Fruit fly (Drosophila melanogaster) whole organism, embryonic: ENCODE measurements around the gene CG5171.

ENCODE experiments used
- Aef1 ChIP-seq: fragments of 200-800 bp; sonication (Bioruptor generic); IDR thresholded peaks from 3 replicates; pipeline ENCODE4 v1.3.6; 2022; ENCODE audit warnings: missing biosample characterization, missing genetic modification characterization
- Bgb ChIP-seq: fragments of 200-800 bp; sonication (Bioruptor generic); IDR thresholded peaks from 2 replicates; pipeline ENCODE4 v1.3.6; 2022; ENCODE audit warnings: missing biosample characterization, missing genetic modification characterization; ENCODE audit not compliant: partially characterized antibody
- C15 ChIP-seq: fragments of 200-800 bp; sonication (Bioruptor generic); IDR thresholded peaks from 3 replicates; pipeline ENCODE4 v1.3.6; 2022; ENCODE audit warnings: missing biosample characterization, missing genetic modification characterization
- CG10274 ChIP-seq: fragments of 200-800 bp; sonication (Bioruptor generic); optimal IDR thresholded peaks from 3 replicates; lab custom pipeline; 2017; ENCODE audit warnings: missing biosample characterization, mild to moderate bottlenecking, missing genetic modification characterization
- CG10366 ChIP-seq: fragments of 200-800 bp; sonication (Bioruptor generic); IDR thresholded peaks from 2 replicates; pipeline ENCODE4 v1.3.6; 2022; ENCODE audit warnings: missing biosample characterization, missing genetic modification characterization
- CG10959 ChIP-seq: fragments of 200-800 bp; sonication (Bioruptor generic); IDR thresholded peaks from 2 replicates; pipeline ENCODE4 v1.3.6; 2022; ENCODE audit warnings: missing biosample characterization, missing genetic modification characterization
- CG11695 ChIP-seq: fragments of 200-800 bp; sonication (Bioruptor generic); IDR thresholded peaks from 3 replicates; pipeline ENCODE4 v1.3.6; 2022; ENCODE audit warnings: missing biosample characterization, missing genetic modification characterization
- CG12104 ChIP-seq: fragments of 200-800 bp; sonication (Bioruptor generic); optimal IDR thresholded peaks from 3 replicates; lab custom pipeline; 2016; ENCODE audit warnings: missing biosample characterization, missing genetic modification characterization
- CG12236 ChIP-seq: fragments of 200-800 bp; sonication (Bioruptor generic); optimal IDR thresholded peaks from 2 replicates; lab custom pipeline; 2016; ENCODE audit warnings: missing biosample characterization, missing genetic modification characterization
- CG12659 ChIP-seq: fragments of 200-800 bp; sonication (Bioruptor generic); optimal IDR thresholded peaks from 3 replicates; lab custom pipeline; 2017; ENCODE audit warnings: mild to moderate bottlenecking, missing biosample characterization, missing genetic modification reagents, missing genetic modification characterization
- CG13287 ChIP-seq: fragments of 200-800 bp; sonication (Bioruptor generic); IDR thresholded peaks from 2 replicates; pipeline ENCODE4 v1.3.6; 2022; ENCODE audit warnings: missing biosample characterization, missing genetic modification characterization; ENCODE audit not compliant: partially characterized antibody
- CG14441 ChIP-seq: fragments of 200-800 bp; sonication (Bioruptor generic); IDR thresholded peaks from 2 replicates; pipeline ENCODE4 v1.3.6; 2022; ENCODE audit warnings: missing biosample characterization, missing genetic modification characterization
- CG1603 ChIP-seq: fragments of 200-800 bp; sonication (Bioruptor generic); optimal IDR thresholded peaks from 2 replicates; lab custom pipeline; 2019; ENCODE audit warnings: missing biosample characterization, mild to moderate bottlenecking, missing genetic modification characterization, moderate library complexity
- CG18262 ChIP-seq: fragments of 200-800 bp; optimal IDR thresholded peaks from 3 replicates; lab custom pipeline; 2019; ENCODE audit warnings: missing biosample characterization, mild to moderate bottlenecking, missing genetic modification characterization, moderate library complexity
- CG2199 ChIP-seq: fragments of 200-800 bp; sonication (Bioruptor generic); IDR thresholded peaks from 3 replicates; pipeline ENCODE4 v1.3.6; 2022; ENCODE audit warnings: missing biosample characterization, missing genetic modification characterization
- CG33213 ChIP-seq: fragments of 200-800 bp; sonication (Bioruptor generic); optimal IDR thresholded peaks from 3 replicates; lab custom pipeline; 2016; ENCODE audit warnings: missing biosample characterization, missing genetic modification characterization
- CG3726 ChIP-seq: fragments of 200-800 bp; sonication (Bioruptor generic); IDR thresholded peaks from 3 replicates; pipeline ENCODE4, ENCODE4 v1.3.6; 2022; ENCODE audit warnings: missing biosample characterization, missing genetic modification characterization
- CG3995 ChIP-seq: fragments of 200-800 bp; sonication (Bioruptor generic); optimal IDR thresholded peaks from 3 replicates; lab custom pipeline; 2016; ENCODE audit warnings: missing biosample characterization, missing genetic modification characterization
- CG5245 ChIP-seq: fragments of 200-800 bp; sonication (Bioruptor generic); optimal IDR thresholded peaks from 3 replicates; lab custom pipeline; 2016; ENCODE audit warnings: missing biosample characterization, missing genetic modification characterization
- CG7556 ChIP-seq: fragments of 200-800 bp; sonication (Bioruptor generic); optimal IDR thresholded peaks from 2 replicates; lab custom pipeline; 2017; ENCODE audit warnings: missing biosample characterization, mild to moderate bottlenecking, missing genetic modification characterization
- CG9797 ChIP-seq: fragments of 200-800 bp; sonication (Bioruptor generic); optimal IDR thresholded peaks from 3 replicates; lab custom pipeline; 2018; ENCODE audit warnings: missing biosample characterization, mild to moderate bottlenecking, missing genetic modification characterization
- HLH3B ChIP-seq: fragments of 200-800 bp; sonication (Bioruptor generic); IDR thresholded peaks from 2 replicates; pipeline ENCODE4 v1.3.6; 2022; ENCODE audit warnings: missing biosample characterization, missing genetic modification characterization
- HLH4C ChIP-seq: fragments of 200-800 bp; sonication (Bioruptor generic); IDR thresholded peaks from 3 replicates; pipeline ENCODE4 v1.3.6; 2022; ENCODE audit warnings: missing biosample characterization, missing genetic modification characterization; ENCODE audit not compliant: partially characterized antibody
- Kr ChIP-seq: fragments of 200-800 bp; sonication (Bioruptor generic); optimal IDR thresholded peaks from 2 replicates; lab custom pipeline; 2017; ENCODE audit warnings: missing biosample characterization, mild to moderate bottlenecking, missing genetic modification characterization
- MBD-R2 ChIP-seq: fragments of 200-800 bp; sonication (Bioruptor generic); IDR thresholded peaks from 2 replicates; pipeline ENCODE4 v1.3.6; 2022; ENCODE audit warnings: missing biosample characterization, missing genetic modification characterization
- Meics ChIP-seq: fragments of 200-800 bp; sonication (Bioruptor generic); optimal IDR thresholded peaks from 2 replicates; lab custom pipeline; 2017; ENCODE audit warnings: missing biosample characterization, mild to moderate bottlenecking, missing genetic modification characterization
- Nf-YC ChIP-seq: fragments of 200-800 bp; optimal IDR thresholded peaks from 3 replicates; lab custom pipeline; 2019; ENCODE audit warnings: missing biosample characterization, mild to moderate bottlenecking, missing genetic modification characterization, moderate library complexity
- NfI ChIP-seq: fragments of 200-800 bp; sonication (Bioruptor generic); optimal IDR thresholded peaks from 3 replicates; lab custom pipeline; 2018; ENCODE audit warnings: missing biosample characterization, mild to moderate bottlenecking, missing genetic modification characterization, moderate library complexity
- Sox100B ChIP-seq: fragments of 200-800 bp; sonication (Bioruptor generic); optimal IDR thresholded peaks from 3 replicates; lab custom pipeline; 2018; ENCODE audit warnings: missing biosample characterization, mild to moderate bottlenecking, missing genetic modification characterization
- Tbp ChIP-seq: fragments of >200 bp; optimal IDR thresholded peaks from 2 replicates; lab custom pipeline; 2018; ENCODE audit warnings: missing biosample characterization, missing genetic modification characterization
- ab ChIP-seq: fragments of 200-800 bp; sonication (Bioruptor generic); optimal IDR thresholded peaks from 2 replicates; lab custom pipeline; 2016; ENCODE audit warnings: missing biosample characterization, missing genetic modification characterization
- crol ChIP-seq: fragments of 200-800 bp; sonication (Bioruptor generic); IDR thresholded peaks from 2 replicates; pipeline ENCODE4 v1.3.6; 2022; ENCODE audit warnings: missing biosample characterization, missing genetic modification characterization
- cwo ChIP-seq: fragments of 200-800 bp; sonication (Bioruptor generic); optimal IDR thresholded peaks from 3 replicates; lab custom pipeline; 2017; ENCODE audit warnings: missing biosample characterization, missing genetic modification characterization, mild to moderate bottlenecking, moderate library complexity, missing genetic modification reagents
- dm ChIP-seq: fragments of 200-800 bp; sonication (Bioruptor generic); optimal IDR thresholded peaks from 3 replicates; lab custom pipeline; 2016; ENCODE audit warnings: missing biosample characterization, missing genetic modification characterization
- eyg ChIP-seq: fragments of 200-800 bp; sonication (Bioruptor generic); optimal IDR thresholded peaks from 3 replicates; lab custom pipeline; 2016; ENCODE audit warnings: missing biosample characterization, missing genetic modification characterization
- ftz-f1 ChIP-seq: fragments of 200-800 bp; sonication (Bioruptor generic); optimal IDR thresholded peaks from 2 replicates; lab custom pipeline; 2016; ENCODE audit warnings: missing biosample characterization, missing genetic modification characterization
- gt ChIP-seq: fragments of 200-800 bp; sonication (Bioruptor generic); IDR thresholded peaks from 2 replicates; pipeline ENCODE4 v1.3.6; 2022; ENCODE audit warnings: missing biosample characterization, missing genetic modification characterization
- hth ChIP-seq: fragments of >200 bp; optimal IDR thresholded peaks from 2 replicates; lab custom pipeline; 2017; ENCODE audit warnings: inconsistent platforms
- pho ChIP-seq: fragments of 200-800 bp; sonication (Bioruptor generic); optimal IDR thresholded peaks from 2 replicates; lab custom pipeline; 2016; ENCODE audit warnings: missing biosample characterization, missing genetic modification characterization
- repo ChIP-seq: fragments of 200-800 bp; sonication (Bioruptor generic); optimal IDR thresholded peaks from 2 replicates; lab custom pipeline; 2016; ENCODE audit warnings: missing biosample characterization, missing genetic modification characterization
- salm ChIP-seq: fragments of 200-800 bp; sonication (Bioruptor generic); optimal IDR thresholded peaks from 2 replicates; lab custom pipeline; 2018; ENCODE audit warnings: missing biosample characterization, mild to moderate bottlenecking, missing genetic modification characterization
- schlank ChIP-seq: fragments of 200-800 bp; sonication (Bioruptor generic); optimal IDR thresholded peaks from 2 replicates; lab custom pipeline; 2018; ENCODE audit warnings: missing biosample characterization, mild to moderate bottlenecking, missing genetic modification characterization
- slbo ChIP-seq: fragments of 200-800 bp; sonication (Bioruptor generic); IDR thresholded peaks from 2 replicates; pipeline ENCODE4 v1.3.6; 2022; ENCODE audit warnings: missing biosample characterization, missing genetic modification characterization
- stwl ChIP-seq: fragments of 200-800 bp; sonication (Bioruptor generic); optimal IDR thresholded peaks from 3 replicates; lab custom pipeline; 2018; ENCODE audit warnings: missing biosample characterization, mild to moderate bottlenecking, missing genetic modification characterization, moderate library complexity
- tna ChIP-seq: fragments of 200-800 bp; sonication (Bioruptor generic); IDR thresholded peaks from 2 replicates; pipeline ENCODE4 v1.3.6; 2022; ENCODE audit warnings: missing biosample characterization, missing genetic modification characterization; ENCODE audit not compliant: partially characterized antibody
- trh ChIP-seq: fragments of 200-800 bp; sonication (Bioruptor generic); optimal IDR thresholded peaks from 2 replicates; lab custom pipeline; 2016; ENCODE audit warnings: missing biosample characterization, missing genetic modification characterization
- tup ChIP-seq: fragments of 200-800 bp; sonication (Bioruptor generic); optimal IDR thresholded peaks from 2 replicates; lab custom pipeline; 2016; ENCODE audit warnings: missing biosample characterization, mild to moderate bottlenecking, missing genetic modification characterization, moderate library complexity
- wdn ChIP-seq: fragments of 200-800 bp; sonication (Bioruptor generic); IDR thresholded peaks from 2 replicates; pipeline ENCODE4 v1.3.6; 2022; ENCODE audit warnings: missing biosample characterization, missing genetic modification characterization
- zen ChIP-seq: fragments of 200-800 bp; sonication (Bioruptor generic); optimal IDR thresholded peaks from 3 replicates; lab custom pipeline; 2018; ENCODE audit warnings: missing biosample characterization, mild to moderate bottlenecking, missing genetic modification characterization, moderate library complexity
- zfh1 ChIP-seq: fragments of 200-800 bp; sonication (Bioruptor generic); IDR thresholded peaks from 3 replicates; pipeline ENCODE4 v1.3.6; 2022; ENCODE audit warnings: missing biosample characterization, missing genetic modification characterization

The CG5171 gene

dm6 chr2L:7433957-7434736 is 33.0 kb downstream of the CG5171 start (continued):
- TF ChIP-seq CG13287 (GFP tag; lab: Robert Waterston, UW) (no peak), Aef1 (GFP tag; lab: Robert Waterston, UW) (peak; percentile 71), repo (GFP tag; lab: Kevin White, UChicago) (no peak), CG18262 (tag; lab: Kevin White, UChicago) (peak; percentile 44), Meics (GFP tag; lab: Kevin White, UChicago) (peak; percentile 80), CG9797 (no peak), CG1603 (tag; lab: Kevin White, UChicago) (peak; percentile 49), CG10366 (peak; percentile 81), CG3726 (peak; percentile 51; the same call in 1 of the 3 replicates), Bgb (GFP tag; lab: Robert Waterston, UW) (no peak), schlank (peak; percentile 83), C15 (GFP tag; lab: Robert Waterston, UW) (peak; percentile 75; the same call in 2 of the 3 replicates), eyg (GFP tag; lab: Kevin White, UChicago) (no peak), ftz-f1 (GFP tag; lab: Kevin White, UChicago) (no peak), stwl (tag; lab: Kevin White, UChicago) (no peak), trh (no peak), zen (tag; lab: Kevin White, UChicago) (no peak), CG10959 (GFP tag; lab: Robert Waterston, UW) (peak; percentile 38; the same call in 1 of the 2 replicates), CG5245 (GFP tag; lab: Kevin White, UChicago) (no peak), Kr (GFP tag; lab: Kevin White, UChicago) (no peak), CG2199 (GFP tag; lab: Robert Waterston, UW) (no peak), tup (no peak), CG12104 (GFP tag; lab: Kevin White, UChicago) (no peak), tna (no peak), zfh1 (GFP tag; lab: Robert Waterston, UW) (peak; percentile 74; the same call in 2 of the 3 replicates), wdn (GFP tag; lab: Robert Waterston, UW) (peak; percentile 92), cwo (GFP tag; lab: Kevin White, UChicago) (peak; percentile 69), slbo (peak; percentile 94), CG11695 (peak; percentile 86), CG10274 (peak; percentile 44), CG12659 (GFP tag; lab: Kevin White, UChicago) (peak; percentile 87), Tbp (GFP tag; lab: Kevin White, UChicago) (no peak), pho (peak; percentile 51), MBD-R2 (GFP tag; lab: Robert Waterston, UW) (peak; percentile 75; the same call in 1 of the 2 replicates), ab (GFP tag; lab: Kevin White, UChicago) (no peak), salm (peak; percentile 28), crol (GFP tag; lab: Robert Waterston, UW) (no peak), CG7556 (GFP tag; lab: Kevin White, UChicago) (peak; percentile 82), CG12236 (no peak), HLH3B (GFP tag; lab: Robert Waterston, UW) (peak; percentile 85), HLH4C (GFP tag; lab: Robert Waterston, UW) (no peak), CG33213 (GFP tag; lab: Kevin White, UChicago) (no peak), Nf-YC (tag; lab: Kevin White, UChicago) (no peak), gt (GFP tag; lab: Robert Waterston, UW) (no peak), NfI (GFP tag; lab: Kevin White, UChicago) (peak; percentile 70), dm (GFP tag; lab: Kevin White, UChicago) (no peak), CG14441 (GFP tag; lab: Robert Waterston, UW) (peak; percentile 75), Sox100B (GFP tag; lab: Kevin White, UChicago) (peak; percentile 71), hth (lab: Kevin White, UChicago) (no peak), CG3995 (no peak)
